Worm (Caenorhabditis elegans) whole organism, L1 larva: ENCODE results near the gene srlf-10.

ENCODE experiments used
- C04F5.9 ChIP-seq: sonication (generic microtip); optimal IDR thresholded peaks from 2 replicates; lab custom pipeline; 2016; ENCODE audit warnings: missing genetic modification characterization, missing compliant biosample characterization
- Y116A8C.19 ChIP-seq: sonication (generic microtip); optimal IDR thresholded peaks from 2 replicates; lab custom pipeline; 2016; ENCODE audit warnings: missing compliant biosample characterization, missing genetic modification characterization, borderline replicate concordance
- aha-1 ChIP-seq: fragments of 150-350 bp; optimal IDR thresholded peaks from 2 replicates; lab custom pipeline; 2014; ENCODE audit warnings: missing biosample characterization, missing genetic modification characterization
- blmp-1 ChIP-seq: fragments of 150-350 bp; optimal IDR thresholded peaks from 2 replicates; lab custom pipeline; 2014; ENCODE audit warnings: missing biosample characterization, missing genetic modification characterization
- dpl-1 ChIP-seq, 3 experiments: fragments of 150-350 bp in 2 of 3; sonication (generic microtip) in 1 of 3; optimal IDR thresholded peaks; 2 replicates each; lab custom pipeline; 2014 to 2017; ENCODE audit warnings: missing biosample characterization in 3 of 3, missing genetic modification characterization in 3 of 3, missing genetic modification reagents in 3 of 3
- dsc-1 ChIP-seq: sonication (generic microtip); optimal IDR thresholded peaks from 2 replicates; lab custom pipeline; 2016; ENCODE audit warnings: mild to moderate bottlenecking, missing genetic modification characterization, missing compliant biosample characterization
- efl-1 ChIP-seq, 4 experiments: fragments of 150-350 bp; optimal IDR thresholded peaks in 3 of 4; peaks in 1 of 4; 1 replicate in 1 of 4; 2 replicates in 3 of 4; lab custom pipeline; 2014; ENCODE audit warnings: missing biosample characterization in 2 of 4, missing genetic modification characterization in 2 of 4, missing genetic modification reagents in 2 of 4
- efl-3 ChIP-seq: fragments of 200-800 bp; sonication (Bioruptor generic); optimal IDR thresholded peaks from 2 replicates; lab custom pipeline; 2018; ENCODE audit warnings: mild to moderate bottlenecking, missing genetic modification characterization, missing compliant biosample characterization
- egl-13 ChIP-seq: sonication (generic microtip); optimal IDR thresholded peaks from 2 replicates; lab custom pipeline; 2016; ENCODE audit warnings: missing genotype, missing genetic modification reagents, missing genetic modification characterization, missing compliant biosample characterization
- elt-2 ChIP-seq: sonication (generic microtip); optimal IDR thresholded peaks from 2 replicates; lab custom pipeline; 2016; ENCODE audit warnings: missing genetic modification characterization, mild to moderate bottlenecking, inconsistent platforms, missing compliant biosample characterization, missing genetic modification reagents
- elt-3 ChIP-seq, 6 experiments: fragments of 150-350 bp in 1 of 6; sonication (generic microtip); optimal IDR thresholded peaks; 2 replicates each; lab custom pipeline; 2017 to 2018; ENCODE audit warnings: missing biosample characterization in 6 of 6, missing genetic modification characterization in 6 of 6, inconsistent platforms in 1 of 6
- fkh-8 ChIP-seq: sonication (generic microtip); optimal IDR thresholded peaks from 2 replicates; lab custom pipeline; 2016; ENCODE audit warnings: mild to moderate bottlenecking, missing genetic modification characterization, missing compliant biosample characterization
- grh-1 ChIP-seq: fragments of 200-800 bp; sonication (Bioruptor generic); IDR thresholded peaks from 2 replicates; pipeline ENCODE4 v1.3.6; 2022; ENCODE audit warnings: missing genetic modification reagents, missing genetic modification characterization, missing compliant biosample characterization
- hlh-17 ChIP-seq: fragments of 200-800 bp; sonication (Bioruptor generic); optimal IDR thresholded peaks from 2 replicates; lab custom pipeline; 2018; ENCODE audit warnings: missing genetic modification characterization, mild to moderate bottlenecking, missing compliant biosample characterization, moderate library complexity, borderline replicate concordance
- hlh-4 ChIP-seq: sonication (generic microtip); optimal IDR thresholded peaks from 2 replicates; lab custom pipeline; 2016; ENCODE audit warnings: mild to moderate bottlenecking, missing genetic modification characterization, missing compliant biosample characterization
- hpl-2 ChIP-seq: fragments of 150-350 bp; optimal IDR thresholded peaks from 2 replicates; lab custom pipeline; 2014; ENCODE audit warnings: missing biosample characterization, missing genetic modification reagents, missing genetic modification characterization
- lin-14 ChIP-seq: fragments of 200-800 bp; sonication (Bioruptor generic); optimal IDR thresholded peaks from 2 replicates; lab custom pipeline; 2018; ENCODE audit warnings: mild to moderate bottlenecking, missing genetic modification characterization, moderate library complexity, missing compliant biosample characterization
- lin-15B ChIP-seq: fragments of 150-350 bp; sonication (generic microtip); optimal IDR thresholded peaks from 3 replicates; lab custom pipeline; 2014; ENCODE audit warnings: missing biosample characterization, missing genetic modification characterization
- lin-35 ChIP-seq, 2 experiments: fragments of 150-350 bp; optimal IDR thresholded peaks; 2 replicates each; lab custom pipeline; 2014; ENCODE audit warnings: missing biosample characterization in 2 of 2, missing genetic modification characterization in 2 of 2, missing genetic modification reagents in 2 of 2
- lin-39 ChIP-seq: fragments of 150-350 bp; optimal IDR thresholded peaks from 2 replicates; lab custom pipeline; 2014; ENCODE audit warnings: missing biosample characterization, missing genetic modification reagents, missing genetic modification characterization
- mep-1 ChIP-seq: fragments of 150-350 bp; optimal IDR thresholded peaks from 2 replicates; lab custom pipeline; 2014; ENCODE audit warnings: missing biosample characterization, missing genetic modification characterization
- nhr-19 ChIP-seq: fragments of 200-800 bp; sonication (Bioruptor generic); conservative IDR thresholded peaks from 2 replicates; pipeline ENCODE4 v1.3.6; 2022; ENCODE audit warnings: missing genetic modification characterization, missing compliant biosample characterization
- nhr-28 ChIP-seq: fragments of 150-350 bp; optimal IDR thresholded peaks from 2 replicates; lab custom pipeline; 2014; ENCODE audit warnings: missing biosample characterization, missing genetic modification characterization
- nhr-71 ChIP-seq: sonication (generic microtip); optimal IDR thresholded peaks from 2 replicates; lab custom pipeline; 2016; ENCODE audit warnings: mild to moderate bottlenecking, missing genetic modification characterization, moderate library complexity, missing compliant biosample characterization
- nhr-77 ChIP-seq: fragments of 150-350 bp; optimal IDR thresholded peaks from 2 replicates; lab custom pipeline; 2014; ENCODE audit warnings: missing biosample characterization, missing genetic modification characterization
- nhr-84 ChIP-seq: sonication (generic microtip); optimal IDR thresholded peaks from 2 replicates; lab custom pipeline; 2017; ENCODE audit warnings: missing biosample characterization, missing genetic modification characterization
- pax-3 ChIP-seq: fragments of 200-800 bp; sonication (Bioruptor generic); optimal IDR thresholded peaks from 2 replicates; lab custom pipeline; 2018; ENCODE audit warnings: mild to moderate bottlenecking, missing genetic modification characterization, moderate library complexity, missing compliant biosample characterization
- rnt-1 ChIP-seq: sonication (generic microtip); optimal IDR thresholded peaks from 2 replicates; lab custom pipeline; 2016; ENCODE audit warnings: mild to moderate bottlenecking, missing genetic modification characterization, moderate library complexity, missing compliant biosample characterization
- unc-130 ChIP-seq: fragments of 150-350 bp; optimal IDR thresholded peaks from 2 replicates; lab custom pipeline; 2017; ENCODE audit warnings: missing biosample characterization, missing genetic modification characterization, inconsistent platforms
- unc-86 ChIP-seq: sonication (generic microtip); optimal IDR thresholded peaks from 2 replicates; lab custom pipeline; 2016; ENCODE audit warnings: missing genetic modification characterization, missing compliant biosample characterization
- vab-15 ChIP-seq: sonication (generic microtip); optimal IDR thresholded peaks from 2 replicates; lab custom pipeline; 2017; ENCODE audit warnings: missing genotype, mild to moderate bottlenecking, missing genetic modification characterization, missing compliant biosample characterization

The srlf-10 gene

ce11 chrIII:13395262-13395661 is 6.7 kb upstream of the srlf-10 start, which contains the start of gene F11F1.1:
TSS of gene F11F1.1 (plus strand) at chrIII:13395562.
- TF ChIP-seq elt-3 (tag; optimal IDR thresholded peaks at IDR 0.05; lab: Kevin White, UChicago), result peak in 1 of 6 experiments; percentile 34
- TF ChIP-seq nhr-84, result no peak
- no peak for TF ChIP-seq dsc-1 (tag; lab: Kevin White, UChicago)
- TF ChIP-seq blmp-1 (tag; lab: Kevin White, UChicago), result peak; percentile 17

DNA sequence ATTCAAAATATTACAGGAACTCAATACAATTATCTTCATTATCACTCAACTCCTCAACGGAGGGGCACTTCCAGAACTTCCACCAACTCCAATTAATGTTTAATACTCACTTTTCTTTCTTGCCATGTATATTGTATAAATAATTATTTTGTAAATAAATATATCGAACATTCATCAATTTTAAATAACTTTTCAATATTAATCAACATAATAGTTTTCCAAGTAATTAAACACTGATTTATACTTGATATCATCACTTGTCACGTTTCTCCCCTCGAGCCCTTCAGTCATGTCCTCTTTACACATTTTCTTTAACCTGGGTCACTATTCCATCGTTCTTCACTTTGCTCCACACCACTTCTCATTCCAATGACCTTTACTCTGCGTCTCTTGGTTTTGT is 926 bp downstream of the srlf-10 start, which contains the start of gene mig-18:
Gene mig-18, plus strand, starts transcription at position 301 of the 400 bp plus-strand sequence.
- TF ChIP-seq efl-3 (GFP tag; lab: Kevin White, UChicago) (no peak), lin-14 (no peak), vab-15 (tag; lab: Kevin White, UChicago) (no peak), egl-13 (tag; lab: Kevin White, UChicago) (no peak), hlh-4 (tag; lab: Kevin White, UChicago) (no peak), nhr-19 (no peak), mep-1 (tag; lab: Kevin White, UChicago) (no peak), grh-1 (GFP tag; lab: Robert Waterston, UW) (no peak), C04F5.9 (no peak), unc-86 (tag; lab: Kevin White, UChicago) (no peak)

DNA sequence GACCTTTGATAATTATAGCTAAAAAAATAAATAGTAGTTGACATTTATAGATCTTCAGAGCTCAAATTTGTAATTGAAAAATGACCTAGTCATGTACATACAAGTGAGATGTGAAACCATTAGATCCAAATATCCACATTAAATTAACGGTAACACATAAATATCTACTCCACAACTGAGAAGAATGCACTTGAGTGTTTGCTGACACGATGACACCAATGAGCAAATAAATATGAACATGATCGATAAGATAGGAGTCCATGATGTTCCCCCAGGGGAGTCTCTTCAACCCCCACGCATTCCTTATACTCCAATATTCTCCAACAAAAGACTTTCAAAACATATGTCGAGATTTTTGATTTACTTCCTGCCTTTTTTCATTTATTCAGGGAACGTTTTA is 2.4 kb downstream of the srlf-10 start, which contains the start of gene ttr-52:
Gene ttr-52, plus strand, starts transcription at position 301 of the 400 bp plus-strand sequence.
- TF ChIP-seq C04F5.9 (no peak), hlh-4 (tag; lab: Kevin White, UChicago) (no peak), hpl-2 (GFP tag; lab: Kevin White, UChicago) (no peak), nhr-77 (no peak), aha-1 (no peak), nhr-71 (tag; lab: Kevin White, UChicago) (no peak), unc-130 (tag; lab: Kevin White, UChicago) (no peak), lin-15B (tag; lab: Kevin White, UChicago) (no peak), elt-2 (tag; lab: Kevin White, UChicago) (no peak), pax-3 (no peak), fkh-8 (no peak), nhr-28 (tag; lab: Kevin White, UChicago) (no peak), dpl-1 (GFP tag; optimal IDR thresholded peaks at IDR 0.05; lab: Kevin White, UChicago) (no peak), hlh-17 (GFP tag; lab: Kevin White, UChicago) (no peak)

ce11 chrIII:13405504-13405903 is 3.5 kb downstream of the srlf-10 start, which contains the start of gene nas-1:
TSS of gene nas-1 (plus strand) at chrIII:13405804.
- no peak for TF ChIP-seq hpl-2 (GFP tag; lab: Kevin White, UChicago)
- no peak for TF ChIP-seq lin-39 (tag; lab: Kevin White, UChicago)

- TF ChIP-seq rnt-1 (tag; lab: Kevin White, UChicago) (peak; percentile 37), pax-3 (no peak), efl-1 (optimal IDR thresholded peaks at IDR 0.05; lab: Kevin White, UChicago) (no peak), efl-1 (GFP tag; optimal IDR thresholded peaks at IDR 0.05 in 1 of 2; lab: Kevin White, UChicago) (peak in 1 of 2 experiments; percentile 86), nhr-77 (peak; percentile 4)
Measured at ce11 chrIII:13409498-13409897, 7.5 kb downstream of the srlf-10 start, which contains the start of gene myo-6. TSS of gene myo-6 (plus strand) at chrIII:13409798.

ce11 chrIII:13411202-13411601 is 9.2 kb downstream of the srlf-10 start:
- TF ChIP-seq lin-35 (GFP tag; optimal IDR thresholded peaks at IDR 0.05; lab: Kevin White, UChicago) (peak in 1 of 2 experiments; percentile 10), Y116A8C.19 (tag; lab: Kevin White, UChicago) (no peak)
